Worm (Caenorhabditis elegans): ENCODE measurements around the gene cyn-16.

ce11 chrII:12058298-12058697 is 21.8 kb upstream of the cyn-16 start:
- TF ChIP-seq R02D3.7 (tag; optimal IDR thresholded peaks at IDR 0.05) (no peak), unc-62 (GFP tag; optimal IDR thresholded peaks at IDR 0.05) (no peak), ztf-11 (tag; optimal IDR thresholded peaks at IDR 0.05) (no peak), zag-1 (tag; optimal IDR thresholded peaks at IDR 0.05) (no peak), mdl-1 (tag; optimal IDR thresholded peaks at IDR 0.05) (no peak), lin-39 (tag; optimal IDR thresholded peaks at IDR 0.05) (no peak), skn-1 (tag; optimal IDR thresholded peaks at IDR 0.05) (no peak), fkh-10 (GFP tag; optimal IDR thresholded peaks at IDR 0.05) (no peak), pqm-1 (tag; optimal IDR thresholded peaks at IDR 0.05) (no peak), snpc-4 (tag; optimal IDR thresholded peaks at IDR 0.05) (no peak), ceh-9 (tag; optimal IDR thresholded peaks at IDR 0.05) (no peak), unc-39 (tag; optimal IDR thresholded peaks at IDR 0.05) (no peak), ama-1 (optimal IDR thresholded peaks at IDR 0.05) (peak; percentile 83)
